Worm (Caenorhabditis elegans) whole organism, early embryonic: ENCODE measurements around the gene Y69E1A.1.

Experiments
- B0310.2 ChIP-seq: sonication (generic microtip); optimal IDR thresholded peaks from 2 replicates; lab custom pipeline; 2016; ENCODE audit warnings: mild to moderate bottlenecking, missing genetic modification characterization, missing compliant biosample characterization
- F13C5.2 ChIP-seq: sonication (generic microtip); optimal IDR thresholded peaks from 2 replicates; lab custom pipeline; 2017; ENCODE audit warnings: mild to moderate bottlenecking, missing genetic modification characterization, inconsistent platforms, missing compliant biosample characterization
- aly-1 ChIP-seq: sonication (generic microtip); optimal IDR thresholded peaks from 2 replicates; lab custom pipeline; 2016; ENCODE audit warnings: missing genetic modification characterization, missing compliant biosample characterization
- ama-1 ChIP-seq: fragments of 150-350 bp; optimal IDR thresholded peaks from 2 replicates; lab custom pipeline; 2014
- ceh-13 ChIP-seq: fragments of 200-800 bp; sonication (Bioruptor generic); optimal IDR thresholded peaks from 2 replicates; lab custom pipeline; 2018; ENCODE audit warnings: mild to moderate bottlenecking, missing genetic modification characterization, missing compliant biosample characterization
- ceh-36 ChIP-seq: sonication (generic microtip); optimal IDR thresholded peaks from 2 replicates; lab custom pipeline; 2016; ENCODE audit warnings: missing genetic modification characterization, inconsistent platforms, missing compliant biosample characterization
- ets-7 ChIP-seq: sonication (generic microtip); optimal IDR thresholded peaks from 2 replicates; lab custom pipeline; 2016; ENCODE audit warnings: missing genotype, missing genetic modification characterization, missing compliant biosample characterization
- flt-1 ChIP-seq: fragments of 200-800 bp; sonication (Bioruptor generic); IDR thresholded peaks from 2 replicates; pipeline ENCODE4 v1.3.6; 2022; ENCODE audit warnings: missing genetic modification characterization, missing compliant biosample characterization
- hmbx-1 ChIP-seq: sonication (generic microtip); optimal IDR thresholded peaks from 2 replicates; lab custom pipeline; 2016; ENCODE audit warnings: mild to moderate bottlenecking, missing genetic modification characterization, missing compliant biosample characterization
- hmg-4 ChIP-seq: fragments of 200-800 bp; sonication (Bioruptor generic); optimal IDR thresholded peaks from 2 replicates; lab custom pipeline; 2018; ENCODE audit warnings: mild to moderate bottlenecking, missing genetic modification characterization, missing compliant biosample characterization
- hnd-1 ChIP-seq: sonication (generic microtip); optimal IDR thresholded peaks from 2 replicates; lab custom pipeline; 2016; ENCODE audit warnings: missing genetic modification characterization, missing compliant biosample characterization
- pes-1 ChIP-seq: fragments of 200-800 bp; sonication (Bioruptor generic); IDR thresholded peaks from 2 replicates; pipeline ENCODE4 v1.3.6; 2022; ENCODE audit warnings: missing genetic modification reagents, missing genetic modification characterization, missing compliant biosample characterization
- scrt-1 ChIP-seq: fragments of 200-800 bp; sonication (Bioruptor generic); IDR thresholded peaks from 2 replicates; pipeline ENCODE4 v1.3.6; 2022; ENCODE audit warnings: missing genetic modification characterization, missing compliant biosample characterization
- sea-1 ChIP-seq: fragments of 200-800 bp; sonication (Bioruptor generic); conservative IDR thresholded peaks from 2 replicates; pipeline ENCODE4 v1.3.6; 2022; ENCODE audit warnings: missing genetic modification characterization, missing compliant biosample characterization
- tbx-11 ChIP-seq: fragments of 200-800 bp; sonication (Bioruptor generic); IDR thresholded peaks from 2 replicates; pipeline ENCODE4 v1.3.6; 2022; ENCODE audit warnings: missing genetic modification characterization, missing compliant biosample characterization
- tbx-37 ChIP-seq: fragments of 200-800 bp; sonication (Bioruptor generic); conservative IDR thresholded peaks from 2 replicates; pipeline ENCODE4 v1.3.6; 2022; ENCODE audit warnings: missing genetic modification reagents, missing genetic modification characterization, missing compliant biosample characterization
- tra-4 ChIP-seq: sonication (generic microtip); optimal IDR thresholded peaks from 2 replicates; lab custom pipeline; 2017; ENCODE audit warnings: missing genetic modification characterization, missing compliant biosample characterization

Y69E1A.1 gene

DNA sequence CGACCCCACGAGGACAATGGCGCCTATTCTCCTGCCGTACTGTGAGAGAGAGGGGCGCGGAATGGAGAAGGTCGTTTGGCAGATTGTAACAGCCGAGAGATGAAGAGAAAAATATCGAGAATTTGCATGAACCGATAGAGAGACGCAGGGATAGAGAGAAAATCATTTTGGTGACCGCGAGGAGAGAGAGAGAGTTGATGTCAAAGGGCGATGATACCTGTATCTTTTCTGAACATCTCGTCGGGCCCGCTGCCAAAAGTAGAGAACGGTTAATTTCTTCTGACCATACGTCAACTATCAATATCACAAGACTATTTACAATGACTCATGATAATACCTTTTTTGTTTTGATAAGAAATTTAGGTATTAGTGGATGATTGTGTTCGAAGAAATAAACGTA, 27.3 kb upstream of the Y69E1A.1 start:
- TF ChIP-seq pes-1 (GFP tag; lab: Robert Waterston, UW) = no peak
- TF ChIP-seq tbx-37 = no peak
- TF ChIP-seq tbx-11 (GFP tag; lab: Robert Waterston, UW) = no peak
- TF ChIP-seq ceh-13 = no peak
- TF ChIP-seq hmg-4 (GFP tag; lab: Kevin White, UChicago) = no peak
- no peak for TF ChIP-seq F13C5.2 (tag; lab: Kevin White, UChicago)
- no peak for TF ChIP-seq sea-1
- TF ChIP-seq tra-4 (tag; lab: Kevin White, UChicago) = no peak
- TF ChIP-seq ceh-36 = no peak
- TF ChIP-seq aly-1 = no peak
- no peak for TF ChIP-seq ets-7 (tag; lab: Kevin White, UChicago)
- TF ChIP-seq flt-1 (GFP tag; lab: Robert Waterston, UW) = no peak
- TF ChIP-seq scrt-1 = no peak
- TF ChIP-seq B0310.2 = no peak
- no peak for TF ChIP-seq ama-1
- TF ChIP-seq hnd-1 = no peak
- no peak for TF ChIP-seq hmbx-1 (tag; lab: Kevin White, UChicago)

DNA sequence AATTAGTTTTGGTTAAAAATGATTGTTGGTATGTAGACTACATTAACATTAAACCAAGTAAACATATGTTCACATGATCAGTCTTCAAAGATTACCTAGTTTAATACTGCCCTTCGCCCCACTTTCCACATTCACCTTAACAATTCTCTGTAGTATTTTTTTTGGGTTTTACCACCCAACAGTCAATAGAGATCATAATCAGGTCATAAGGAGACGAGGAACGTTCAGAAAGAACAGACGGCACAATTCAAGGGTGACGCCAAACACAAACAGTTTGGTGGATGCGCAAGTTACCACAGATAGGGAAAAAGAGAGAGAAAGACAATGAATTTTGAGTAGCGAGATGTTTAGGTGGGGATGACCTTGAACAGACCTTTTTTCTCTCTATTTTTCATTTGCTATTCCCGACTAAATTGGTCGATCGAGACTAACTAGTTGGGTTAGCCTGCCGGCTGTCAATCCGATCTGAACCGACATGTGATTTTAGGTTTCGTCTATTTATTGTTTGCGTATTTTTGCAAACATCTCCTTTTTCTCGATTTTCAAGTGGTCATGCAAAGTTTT, 23.0 kb upstream of the Y69E1A.1 start:
- TF ChIP-seq ets-7 (tag; lab: Kevin White, UChicago) = no peak
- TF ChIP-seq ceh-13 = no peak
- TF ChIP-seq hmg-4 (GFP tag; lab: Kevin White, UChicago) = no peak
- no peak for TF ChIP-seq hmbx-1 (tag; lab: Kevin White, UChicago)
- TF ChIP-seq B0310.2 = no peak
- TF ChIP-seq aly-1 = no peak

DNA sequence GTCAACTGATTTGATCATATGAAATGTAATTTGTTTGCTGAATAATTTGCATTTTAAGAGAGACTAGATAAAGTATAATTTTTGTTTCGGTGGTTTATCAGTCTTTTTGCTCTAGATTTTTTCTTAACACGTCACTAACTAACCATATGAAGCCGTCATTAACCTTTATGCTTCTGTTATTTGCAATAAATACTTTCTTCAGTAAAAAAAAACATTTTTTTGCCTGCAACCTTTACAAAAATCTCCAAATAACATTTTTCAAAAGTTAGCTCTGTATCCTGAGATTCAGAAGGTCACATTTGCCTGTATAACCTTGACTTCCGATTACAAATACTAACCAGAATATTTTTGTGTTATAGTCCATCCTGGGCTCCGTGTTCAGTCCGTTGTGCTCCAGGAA, 22.1 kb upstream of the Y69E1A.1 start:
- TF ChIP-seq ets-7 (tag; lab: Kevin White, UChicago) (no peak), tbx-11 (GFP tag; lab: Robert Waterston, UW) (no peak), pes-1 (GFP tag; lab: Robert Waterston, UW) (no peak), F13C5.2 (tag; lab: Kevin White, UChicago) (no peak), flt-1 (GFP tag; lab: Robert Waterston, UW) (no peak), ceh-36 (no peak), sea-1 (no peak), scrt-1 (no peak), aly-1 (no peak), hnd-1 (no peak), hmg-4 (GFP tag; lab: Kevin White, UChicago) (no peak), tra-4 (tag; lab: Kevin White, UChicago) (no peak), hmbx-1 (tag; lab: Kevin White, UChicago) (no peak), B0310.2 (no peak), ama-1 (no peak), tbx-37 (no peak), ceh-13 (no peak)

DNA sequence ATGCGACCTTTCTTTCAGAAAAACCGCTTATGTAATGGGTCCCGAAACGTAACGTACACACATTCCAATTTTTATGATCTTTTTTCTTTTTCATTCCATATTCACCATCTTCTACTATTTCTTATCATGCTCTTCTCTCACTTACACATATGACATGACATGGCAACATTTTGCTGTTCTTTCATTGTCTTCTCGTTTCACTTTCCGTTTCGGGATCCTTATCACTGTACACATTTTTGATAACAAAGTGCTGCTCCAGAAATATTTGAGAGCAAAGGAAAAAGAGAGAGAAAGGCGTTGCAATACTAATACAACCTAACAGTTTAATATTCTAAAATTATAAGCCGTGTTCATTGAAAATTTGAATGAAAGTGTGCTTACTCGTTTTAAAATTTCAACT, 21.6 kb upstream of the Y69E1A.1 start:
- TF ChIP-seq tbx-11 (GFP tag; lab: Robert Waterston, UW) (no peak), ceh-13 (no peak), F13C5.2 (tag; lab: Kevin White, UChicago) (no peak), hmg-4 (GFP tag; lab: Kevin White, UChicago) (no peak), ceh-36 (no peak), pes-1 (GFP tag; lab: Robert Waterston, UW) (no peak), tbx-37 (no peak), sea-1 (no peak), aly-1 (no peak), scrt-1 (no peak), flt-1 (GFP tag; lab: Robert Waterston, UW) (no peak), tra-4 (tag; lab: Kevin White, UChicago) (no peak), B0310.2 (no peak), hnd-1 (no peak), hmbx-1 (tag; lab: Kevin White, UChicago) (no peak)

DNA sequence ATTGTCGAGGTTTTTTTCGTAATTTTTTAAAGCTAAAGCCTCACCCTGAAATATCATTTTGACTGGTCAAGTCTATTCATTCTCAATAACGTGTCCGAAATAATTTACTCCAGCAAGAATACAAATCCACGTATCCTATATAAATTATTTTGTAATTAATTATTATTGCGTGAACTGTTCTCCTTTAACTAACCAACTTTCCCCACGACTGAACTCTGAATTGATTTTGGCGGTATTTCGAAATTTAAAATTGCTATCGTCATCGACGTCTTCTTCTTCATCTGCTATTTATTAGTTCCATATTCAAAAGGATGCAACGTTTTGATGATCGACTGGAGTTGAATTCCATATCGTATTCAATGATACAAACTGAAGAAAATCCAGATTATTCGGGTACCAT, 17.7 kb upstream of the Y69E1A.1 start, which contains the start of the genes aqp-3 and Y69E1A.8:
Gene aqp-3, minus strand, starts transcription at position 101 of the 400 bp plus-strand sequence.
Gene Y69E1A.8, plus strand, starts transcription at position 246 of the 400 bp plus-strand sequence.
- TF ChIP-seq sea-1 (no peak), hnd-1 (no peak), flt-1 (GFP tag; lab: Robert Waterston, UW) (no peak), hmbx-1 (tag; lab: Kevin White, UChicago) (no peak), tbx-37 (no peak), aly-1 (no peak), tbx-11 (GFP tag; lab: Robert Waterston, UW) (no peak), F13C5.2 (tag; lab: Kevin White, UChicago) (no peak), B0310.2 (no peak), ceh-13 (no peak), ets-7 (tag; lab: Kevin White, UChicago) (no peak)

DNA sequence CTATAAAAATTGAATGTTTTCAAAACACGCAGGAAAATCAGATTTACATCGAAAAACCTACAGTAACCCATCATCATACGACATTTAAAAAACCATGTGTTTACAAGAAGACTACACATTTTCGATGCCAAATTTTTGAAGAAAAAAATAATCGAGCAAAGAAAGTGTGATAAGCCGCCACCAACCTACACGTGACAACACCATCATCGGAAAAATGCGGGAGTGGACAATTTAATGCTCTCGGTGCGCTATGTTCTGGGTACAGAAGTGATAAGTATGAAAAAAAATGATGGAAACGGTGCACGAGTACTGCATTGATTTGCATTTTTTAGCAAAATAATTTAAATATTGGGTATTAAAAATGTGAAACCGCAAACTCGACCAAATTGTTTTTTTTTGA, 16.0 kb upstream of the Y69E1A.1 start:
- TF ChIP-seq hnd-1 (no peak), F13C5.2 (tag; lab: Kevin White, UChicago) (no peak), B0310.2 (no peak), ama-1 (no peak), ets-7 (tag; lab: Kevin White, UChicago) (no peak)

DNA sequence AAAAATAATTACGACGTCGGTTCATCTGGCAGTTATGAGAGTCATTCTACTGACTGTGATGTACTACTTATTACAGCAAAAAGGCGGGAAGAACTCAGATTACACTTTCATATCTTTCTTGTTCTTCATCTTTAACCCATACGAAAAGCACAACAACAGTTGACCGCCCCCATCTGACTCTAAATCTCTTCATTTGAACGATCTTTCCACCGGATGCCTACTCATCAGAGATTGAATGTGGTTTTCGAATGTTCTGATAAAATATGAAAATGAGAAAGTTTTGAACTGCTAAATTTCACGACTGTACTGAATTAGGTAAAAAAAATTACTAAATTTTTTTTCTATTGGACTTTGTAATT, 9.5 kb upstream of the Y69E1A.1 start, which contains the start of gene sri-19:
Gene sri-19, plus strand, starts transcription at position 143 of the 359 bp plus-strand sequence.
- no peak for TF ChIP-seq sea-1
- TF ChIP-seq hmbx-1 (tag; lab: Kevin White, UChicago) = no peak
- no peak for TF ChIP-seq tra-4 (tag; lab: Kevin White, UChicago)
- no peak for TF ChIP-seq tbx-11 (GFP tag; lab: Robert Waterston, UW)
- TF ChIP-seq pes-1 (GFP tag; lab: Robert Waterston, UW) = no peak
- no peak for TF ChIP-seq hmg-4 (GFP tag; lab: Kevin White, UChicago)
- TF ChIP-seq tbx-37 = no peak
- no peak for TF ChIP-seq F13C5.2 (tag; lab: Kevin White, UChicago)
- TF ChIP-seq B0310.2 = no peak
- no peak for TF ChIP-seq ceh-13
- TF ChIP-seq flt-1 (GFP tag; lab: Robert Waterston, UW) = no peak
- TF ChIP-seq aly-1 = no peak

DNA sequence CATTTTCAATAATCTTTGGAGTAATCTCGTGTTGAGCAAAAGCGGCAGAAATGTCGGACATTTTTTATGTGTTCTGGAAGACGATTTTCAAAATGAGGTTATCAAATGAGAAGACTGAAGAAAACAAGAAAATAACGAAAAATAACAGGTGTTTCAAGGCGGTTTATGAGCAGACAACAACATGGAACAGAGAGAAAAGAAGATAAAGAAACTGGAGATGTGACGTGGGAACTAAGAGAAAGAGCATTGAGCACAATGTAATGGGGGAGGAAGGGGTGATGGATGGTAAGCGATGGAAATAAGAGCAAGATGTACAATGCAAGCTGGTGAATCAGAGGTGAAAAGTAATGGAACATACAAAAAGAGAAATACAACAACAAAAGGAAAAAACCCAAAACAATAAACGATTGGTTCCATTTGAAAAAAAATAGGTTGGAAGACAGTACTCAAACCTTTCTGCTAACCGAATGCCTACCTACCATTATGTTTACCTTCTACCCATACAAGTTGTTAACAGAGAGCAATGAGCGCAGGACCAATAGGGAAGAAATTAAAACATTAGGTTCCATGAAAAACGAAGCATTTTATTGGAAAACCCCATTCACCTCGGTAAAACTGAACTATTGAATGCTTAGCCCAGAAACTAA, 9.0 kb upstream of the Y69E1A.1 start, which contains the start of gene Y69E1A.5:
Gene Y69E1A.5, minus strand, starts transcription at position 73 of the 647 bp plus-strand sequence.
- no peak for TF ChIP-seq tbx-37
- TF ChIP-seq hmg-4 (GFP tag; lab: Kevin White, UChicago) = no peak
- TF ChIP-seq tra-4 (tag; lab: Kevin White, UChicago) = no peak
- TF ChIP-seq hmbx-1 (tag; lab: Kevin White, UChicago) = no peak
- no peak for TF ChIP-seq tbx-11 (GFP tag; lab: Robert Waterston, UW)
- TF ChIP-seq hnd-1 = no peak
- no peak for TF ChIP-seq aly-1
